Worm (Caenorhabditis elegans) whole organism, L4 larva: Measurements from ENCODE around the gene C56G2.4.
A peak's percentile ranks its signal among the peaks of the same experiment; 100 is the strongest.

Experiments
- F10B5.3 ChIP-seq: sonication (generic microtip); optimal IDR thresholded peaks from 2 replicates; lab custom pipeline; 2016; ENCODE audit warnings: mild to moderate bottlenecking, missing genetic modification characterization, missing compliant biosample characterization
- T20F7.1 ChIP-seq: fragments of 200-800 bp; sonication (Bioruptor generic); optimal IDR thresholded peaks from 2 replicates; lab custom pipeline; 2018; ENCODE audit warnings: mild to moderate bottlenecking, missing genetic modification characterization, missing compliant biosample characterization
- Y105C5A.15 ChIP-seq: fragments of 200-800 bp; sonication (Bioruptor generic); IDR thresholded peaks from 2 replicates; pipeline ENCODE4 v1.3.6; 2022; ENCODE audit warnings: missing genetic modification characterization, missing compliant biosample characterization
- Y5F2A.4 ChIP-seq: fragments of 200-800 bp; sonication (Bioruptor generic); optimal IDR thresholded peaks from 2 replicates; lab custom pipeline; 2018; ENCODE audit warnings: mild to moderate bottlenecking, missing genetic modification characterization, missing compliant biosample characterization
- aha-1 ChIP-seq: fragments of 150-350 bp; peaks from one replicate; lab custom pipeline; 2014; ENCODE audit warnings: missing biosample characterization, missing genetic modification characterization
- arid-1 ChIP-seq: fragments of 200-800 bp; sonication (Bioruptor generic); conservative IDR thresholded peaks from 2 replicates; pipeline ENCODE4 v1.3.6; 2022; ENCODE audit warnings: missing genetic modification reagents, missing genetic modification characterization, missing compliant biosample characterization
- ceh-82 ChIP-seq: sonication (generic microtip); optimal IDR thresholded peaks from 2 replicates; lab custom pipeline; 2017; ENCODE audit warnings: missing biosample characterization, missing genetic modification characterization
- dmd-6 ChIP-seq: fragments of 200-800 bp; sonication (Bioruptor generic); IDR thresholded peaks from 2 replicates; pipeline ENCODE4 v1.3.6; 2022; ENCODE audit warnings: missing genetic modification reagents, missing genetic modification characterization, missing compliant biosample characterization
- fkh-10 ChIP-seq: fragments of 150-350 bp; optimal IDR thresholded peaks from 2 replicates; lab custom pipeline; 2014; ENCODE audit warnings: missing biosample characterization, missing genetic modification reagents, missing genetic modification characterization
- fos-1 ChIP-seq: fragments of 150-350 bp; optimal IDR thresholded peaks from 2 replicates; lab custom pipeline; 2014; ENCODE audit warnings: missing biosample characterization, missing genetic modification characterization
- gei-8 ChIP-seq: fragments of 200-800 bp; sonication (Bioruptor generic); optimal IDR thresholded peaks from 2 replicates; lab custom pipeline; 2018; ENCODE audit warnings: mild to moderate bottlenecking, missing genetic modification characterization, missing compliant biosample characterization
- hif-1 ChIP-seq, 2 experiments: sonication (generic microtip); optimal IDR thresholded peaks; 2 replicates each; lab custom pipeline; 2016 to 2017; ENCODE audit warnings: missing compliant biosample characterization in 2 of 2, missing genetic modification characterization in 2 of 2, missing genetic modification reagents in 2 of 2, missing genotype in 2 of 2, mild to moderate bottlenecking in 1 of 2
- hlh-30 ChIP-seq: sonication (generic microtip); optimal IDR thresholded peaks from 2 replicates; lab custom pipeline; 2017; ENCODE audit warnings: antibody characterized with exemption, mild to moderate bottlenecking, missing genetic modification characterization, missing compliant biosample characterization; ENCODE audit not compliant: insufficient read depth
- lin-29 ChIP-seq: fragments of 200-800 bp; sonication (Bioruptor generic); IDR thresholded peaks from 2 replicates; pipeline ENCODE4 v1.3.6; 2022; ENCODE audit warnings: missing genetic modification reagents, missing genetic modification characterization, missing compliant biosample characterization
- lin-38 ChIP-seq: fragments of 200-800 bp; sonication (Bioruptor generic); IDR thresholded peaks from 2 replicates; pipeline ENCODE4 v1.3.6; 2022; ENCODE audit warnings: missing genetic modification reagents, missing genetic modification characterization, missing compliant biosample characterization
- madf-9 ChIP-seq: fragments of 200-800 bp; sonication (Bioruptor generic); conservative IDR thresholded peaks from 2 replicates; pipeline ENCODE4 v1.3.6; 2022; ENCODE audit warnings: missing genetic modification reagents, missing genetic modification characterization, missing compliant biosample characterization
- mep-1 ChIP-seq: fragments of 150-350 bp; sonication (generic microtip); optimal IDR thresholded peaks from 3 replicates; lab custom pipeline; 2014; ENCODE audit warnings: missing biosample characterization, missing genetic modification characterization
- mes-2 ChIP-seq: sonication (generic microtip); optimal IDR thresholded peaks from 2 replicates; lab custom pipeline; 2016; ENCODE audit warnings: missing genotype, mild to moderate bottlenecking, missing genetic modification characterization, missing compliant biosample characterization; ENCODE audit not compliant: poor library complexity, severe bottlenecking
- mxl-2 ChIP-seq: fragments of 200-800 bp; sonication (Bioruptor generic); conservative IDR thresholded peaks from 2 replicates; pipeline ENCODE4 v1.3.6; 2022; ENCODE audit warnings: missing genetic modification reagents, missing genetic modification characterization, missing compliant biosample characterization
- nhr-237 ChIP-seq: sonication (generic microtip); optimal IDR thresholded peaks from 2 replicates; lab custom pipeline; 2017; ENCODE audit warnings: missing biosample characterization, missing genetic modification characterization
- nhr-25 ChIP-seq: sonication (generic microtip); optimal IDR thresholded peaks from 2 replicates; lab custom pipeline; 2017; ENCODE audit warnings: missing genetic modification characterization, mild to moderate bottlenecking, missing compliant biosample characterization, antibody characterized with exemption, moderate library complexity, borderline replicate concordance; ENCODE audit not compliant: insufficient read depth
- nhr-41 ChIP-seq: fragments of 200-800 bp; sonication (Bioruptor generic); IDR thresholded peaks from 2 replicates; pipeline ENCODE4 v1.3.6; 2022; ENCODE audit warnings: missing genetic modification reagents, missing genetic modification characterization, missing compliant biosample characterization
- nhr-76 ChIP-seq: fragments of 150-350 bp; optimal IDR thresholded peaks from 2 replicates; lab custom pipeline; 2014; ENCODE audit warnings: missing biosample characterization, missing genetic modification characterization
- pha-4 ChIP-seq, 2 experiments: fragments of 150-350 bp in 1 of 2; fragments of 200-800 bp in 1 of 2; sonication (Bioruptor generic) in 1 of 2; IDR thresholded peaks in 1 of 2; optimal IDR thresholded peaks in 1 of 2; 2 replicates each; pipeline versions ENCODE4 v1.3.6 to Lab custom; 2014 to 2022; ENCODE audit warnings: missing genetic modification characterization in 2 of 2, missing genetic modification reagents in 2 of 2, missing biosample characterization in 1 of 2, missing compliant biosample characterization in 1 of 2
- saeg-2 ChIP-seq: fragments of 200-800 bp; sonication (Bioruptor generic); IDR thresholded peaks from 2 replicates; pipeline ENCODE4 v1.3.6; 2022; ENCODE audit warnings: missing genetic modification reagents, missing genetic modification characterization, missing compliant biosample characterization
- set-16 ChIP-seq: fragments of 200-800 bp; sonication (Bioruptor generic); IDR thresholded peaks from 2 replicates; pipeline ENCODE4 v1.3.6; 2022; ENCODE audit warnings: missing genetic modification reagents, missing genetic modification characterization, missing compliant biosample characterization
- snpc-4 ChIP-seq: fragments of 150-350 bp; optimal IDR thresholded peaks from 2 replicates; lab custom pipeline; 2014; ENCODE audit warnings: missing biosample characterization, missing genetic modification characterization
- tra-1 ChIP-seq: fragments of 200-800 bp; sonication (Bioruptor generic); IDR thresholded peaks from 2 replicates; pipeline ENCODE4 v1.3.6; 2022; ENCODE audit warnings: missing genetic modification reagents, missing genetic modification characterization, missing compliant biosample characterization
- unc-62 ChIP-seq, 3 experiments: fragments of 150-350 bp in 1 of 3; sonication (generic microtip); optimal IDR thresholded peaks in 2 of 3; peaks in 1 of 3; 1 replicate in 1 of 3; 2 replicates in 2 of 3; lab custom pipeline; 2014 to 2017; ENCODE audit warnings: missing biosample characterization in 3 of 3, missing genetic modification characterization in 3 of 3, missing genetic modification reagents in 3 of 3, missing genotype in 1 of 3

C56G2.4 gene

DNA sequence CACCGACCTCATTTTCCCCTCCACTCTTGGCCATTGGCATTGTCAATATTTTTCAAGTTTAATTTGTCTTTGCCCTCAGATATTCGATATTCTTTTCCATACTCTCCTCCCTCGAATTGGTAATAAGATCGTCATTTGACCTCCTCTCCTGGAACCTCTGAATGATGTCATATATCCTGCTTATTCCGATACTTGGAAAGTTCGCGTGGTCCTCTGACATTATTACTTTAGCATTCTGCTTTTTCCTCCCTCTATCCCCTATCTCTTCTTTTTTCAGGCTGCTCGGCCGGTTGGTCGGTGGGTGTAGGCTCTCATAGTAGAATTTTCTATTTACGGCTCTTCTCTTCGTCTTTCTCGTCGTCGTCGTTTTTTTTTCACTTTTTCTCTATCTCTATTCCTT lies 20.9 kb downstream of the C56G2.4 start (continued):
- TF ChIP-seq mep-1 (tag; lab: Kevin White, UChicago) (peak; percentile 32), mes-2 (no peak)

DNA sequence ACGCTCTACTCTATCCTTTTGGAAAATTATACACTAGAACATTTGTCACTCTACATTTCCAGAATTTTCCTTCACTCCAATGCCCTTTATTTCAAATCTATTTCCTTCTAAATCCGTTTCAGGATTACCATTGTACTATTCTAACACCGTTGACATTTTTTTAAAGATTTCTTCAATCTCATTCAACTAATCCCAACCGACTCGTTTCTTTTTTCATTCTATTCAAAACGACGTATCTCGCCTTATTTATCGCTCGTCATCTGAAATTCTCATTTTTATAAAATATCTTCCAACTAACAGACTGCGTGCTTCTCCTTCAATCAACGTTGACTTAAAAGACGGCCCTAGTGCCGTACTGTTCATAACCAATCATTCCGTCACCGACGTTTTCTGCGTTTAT lies 21.6 kb downstream of the C56G2.4 start, which contains the start of gene akap-1:
Gene akap-1, plus strand, starts transcription at position 301 of the 400 bp plus-strand sequence.
- TF ChIP-seq snpc-4 (tag; lab: Kevin White, UChicago) (no peak), mep-1 (tag; lab: Kevin White, UChicago) (no peak)

DNA sequence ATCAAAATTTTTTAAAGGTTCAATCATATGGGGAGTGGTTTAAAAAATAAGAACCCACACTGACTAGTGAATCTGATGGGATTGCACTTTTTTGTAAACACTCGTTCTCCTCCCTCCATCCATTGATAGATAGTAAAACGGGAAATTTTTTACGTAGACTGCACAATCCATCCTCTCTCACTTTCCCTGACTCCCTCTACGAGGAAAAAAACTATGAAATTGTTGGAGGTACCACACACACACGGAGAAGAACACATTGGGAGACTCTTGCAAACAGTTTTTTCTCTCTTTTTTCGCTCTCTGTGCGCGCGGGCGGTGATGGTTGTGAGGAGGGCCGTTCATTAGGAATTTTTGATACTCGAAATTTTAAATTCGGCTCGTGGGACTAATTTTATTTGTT lies 23.8 kb downstream of the C56G2.4 start:
- TF ChIP-seq aha-1 (tag; lab: Kevin White, UChicago) (peak; percentile 93), set-16 (no peak)

DNA sequence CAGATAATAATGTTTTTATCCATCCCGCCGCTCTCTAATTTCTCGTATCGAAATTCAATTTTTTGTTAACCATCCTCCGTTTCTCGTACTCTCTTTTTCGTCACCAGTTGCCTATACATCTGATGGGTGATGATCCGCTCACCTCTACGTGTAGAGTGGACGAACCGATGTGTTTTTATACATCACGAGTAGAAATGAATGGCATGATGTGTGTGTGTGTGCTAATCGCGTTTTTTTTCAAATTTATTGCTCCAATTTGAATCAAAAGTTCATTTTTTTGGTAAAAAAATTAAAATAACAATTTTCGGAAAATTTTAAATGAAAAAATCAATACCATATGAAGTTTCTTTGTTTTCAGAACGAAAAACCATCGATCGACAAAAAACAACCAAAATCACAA lies 24.5 kb downstream of the C56G2.4 start:
- TF ChIP-seq Y105C5A.15 (GFP tag; lab: Robert Waterston, UW) (no peak), ceh-82 (no peak), dmd-6 (no peak), aha-1 (tag; lab: Kevin White, UChicago) (peak; percentile 41), F10B5.3 (tag; lab: Kevin White, UChicago) (no peak), fkh-10 (GFP tag; lab: Kevin White, UChicago) (no peak), nhr-76 (tag; lab: Kevin White, UChicago) (no peak), hif-1 (tag; optimal IDR thresholded peaks at IDR 0.05; lab: Kevin White, UChicago) (no peak), saeg-2 (GFP tag; lab: Robert Waterston, UW) (no peak), hlh-30 (tag; lab: Kevin White, UChicago) (peak; percentile 64)

DNA sequence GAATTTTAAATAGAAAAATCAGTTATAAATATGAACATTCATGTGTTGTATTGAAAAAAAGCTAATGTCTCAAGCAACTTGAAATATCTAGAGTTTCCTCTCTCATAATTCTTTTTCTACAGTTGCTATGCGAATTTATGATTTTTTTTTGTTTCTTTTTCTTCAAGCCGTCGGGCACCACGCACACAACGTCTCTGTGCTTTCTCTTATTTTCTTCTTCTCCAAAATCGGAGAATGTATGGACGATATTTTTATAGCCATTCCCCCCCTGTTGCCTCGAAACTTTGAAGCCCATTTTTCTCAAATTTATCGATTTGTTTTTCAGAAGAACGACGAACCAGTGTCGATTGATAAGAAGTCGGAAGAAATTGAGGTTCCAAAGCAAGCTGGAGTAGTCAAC lies 25.2 kb downstream of the C56G2.4 start:
- no peak for TF ChIP-seq madf-9 (GFP tag; lab: Robert Waterston, UW)
- no peak for TF ChIP-seq T20F7.1 (GFP tag; lab: Kevin White, UChicago)
- TF ChIP-seq lin-29 (GFP tag; lab: Robert Waterston, UW): no peak
- peak; percentile 91 for TF ChIP-seq aha-1 (tag; lab: Kevin White, UChicago)

DNA sequence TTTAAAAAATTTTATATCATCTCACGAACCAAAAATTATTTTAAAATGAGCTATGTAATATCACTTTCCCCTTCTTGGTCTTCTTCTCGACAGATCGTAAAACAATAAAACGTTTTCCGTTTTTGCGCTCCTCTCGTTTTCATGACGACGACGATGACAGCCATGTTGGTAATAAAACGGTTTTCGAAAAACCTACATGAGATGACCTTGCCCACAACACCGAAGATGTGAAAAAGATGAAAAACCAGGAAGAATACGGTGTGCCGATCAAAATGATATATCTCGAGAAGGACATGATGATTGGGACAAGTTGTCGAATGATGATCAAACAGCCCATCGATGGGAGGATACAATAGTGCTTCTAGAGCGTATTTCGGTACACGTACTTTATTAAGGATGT lies 27.2 kb downstream of the C56G2.4 start:
- TF ChIP-seq nhr-237 (tag; lab: Kevin White, UChicago): no peak
- TF ChIP-seq gei-8: no peak
- TF ChIP-seq mxl-2 (GFP tag; lab: Robert Waterston, UW): no peak
- no peak for TF ChIP-seq arid-1 (GFP tag; lab: Robert Waterston, UW)
- TF ChIP-seq pha-4 (GFP tag; IDR thresholded peaks at IDR 0.05; lab: Robert Waterston, UW): no peak
- TF ChIP-seq pha-4 (tag; optimal IDR thresholded peaks at IDR 0.05; lab: Kevin White, UChicago): no peak
- no peak for TF ChIP-seq unc-62 (GFP tag; optimal IDR thresholded peaks at IDR 0.05 in 1 of 2; lab: Kevin White, UChicago)
- no peak for TF ChIP-seq unc-62 (tag; optimal IDR thresholded peaks at IDR 0.05; lab: Kevin White, UChicago)
- TF ChIP-seq Y5F2A.4 (GFP tag; lab: Kevin White, UChicago): no peak
- no peak for TF ChIP-seq fos-1 (tag; lab: Kevin White, UChicago)
- TF ChIP-seq lin-38 (GFP tag; lab: Robert Waterston, UW): no peak
- TF ChIP-seq tra-1 (GFP tag; lab: Robert Waterston, UW): no peak
- no peak for TF ChIP-seq saeg-2 (GFP tag; lab: Robert Waterston, UW)
- TF ChIP-seq nhr-25: no peak
- no peak for TF ChIP-seq nhr-41 (GFP tag; lab: Robert Waterston, UW)
